Worm (Caenorhabditis elegans) whole organism, L4 larva: ENCODE results near the gene lrpc-1.

ENCODE experiments used
- fos-1 ChIP-seq: fragments of 150-350 bp; optimal IDR thresholded peaks from 2 replicates; lab custom pipeline; 2014; ENCODE audit warnings: missing biosample characterization, missing genetic modification characterization
- lin-39 ChIP-seq: fragments of 150-350 bp; optimal IDR thresholded peaks from 2 replicates; lab custom pipeline; 2014; ENCODE audit warnings: missing biosample characterization, missing genetic modification reagents, missing genetic modification characterization
- lir-3 ChIP-seq: sonication (generic microtip); optimal IDR thresholded peaks from 2 replicates; lab custom pipeline; 2016; ENCODE audit warnings: mild to moderate bottlenecking, missing genetic modification characterization, missing compliant biosample characterization
- mdl-1 ChIP-seq, 2 experiments: fragments of 150-350 bp in 1 of 2; sonication (generic microtip) in 1 of 2; optimal IDR thresholded peaks; 2 replicates each; lab custom pipeline; 2014 to 2017; ENCODE audit warnings: missing biosample characterization in 2 of 2, missing genetic modification characterization in 2 of 2
- nhr-237 ChIP-seq: sonication (generic microtip); optimal IDR thresholded peaks from 2 replicates; lab custom pipeline; 2017; ENCODE audit warnings: missing biosample characterization, missing genetic modification characterization

ce11 chrV:5582308-5582707 lies 30.7 kb downstream of the lrpc-1 start:
- TF ChIP-seq lin-39 (tag; lab: Kevin White, UChicago) (no peak), mdl-1 (tag; optimal IDR thresholded peaks at IDR 0.05; lab: Kevin White, UChicago) (no peak), fos-1 (no peak), lir-3 (tag; lab: Kevin White, UChicago) (no peak), nhr-237 (no peak)
